Fruit fly (Drosophila melanogaster): ENCODE data around the gene CG2887.

The CG2887 gene

DNA sequence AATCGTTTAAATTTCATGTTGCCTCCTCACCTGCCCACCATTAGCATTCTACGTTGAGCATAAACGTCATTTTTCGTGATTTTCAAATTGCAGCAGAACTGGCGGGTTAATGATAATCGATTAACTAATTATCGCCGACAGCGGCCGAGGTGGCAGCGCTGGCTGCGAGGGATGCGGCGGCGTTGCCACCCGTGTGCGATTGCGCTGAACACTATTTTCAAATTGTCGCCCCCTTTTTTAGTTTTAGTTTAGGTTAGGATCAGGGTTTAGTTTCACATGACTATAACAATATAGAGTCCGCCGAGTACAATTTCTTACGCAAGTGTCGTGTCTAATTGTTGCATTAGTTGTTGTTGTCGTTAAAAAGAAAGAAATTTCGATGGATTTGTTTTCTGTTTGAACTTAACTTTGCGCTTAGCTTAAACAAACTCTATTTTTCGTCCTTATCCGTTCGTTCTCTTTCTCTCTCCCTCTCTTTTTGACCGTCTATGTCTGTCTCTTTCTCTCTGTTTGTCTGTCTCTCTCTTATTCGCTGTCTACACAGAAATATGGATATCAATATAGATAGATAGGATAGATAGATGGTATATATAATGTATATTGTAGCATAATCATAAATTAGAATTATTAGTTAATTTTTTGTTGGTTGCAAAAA, 15.1 kb downstream of the CG2887 start (continued):
- TF ChIP-seq Side (GFP tag; optimal IDR thresholded peaks at IDR 0.05): peak; percentile 12
- no peak for TF ChIP-seq CG9797 (GFP tag; optimal IDR thresholded peaks at IDR 0.05)
- peak; percentile 28 for TF ChIP-seq YL-1 (GFP tag; optimal IDR thresholded peaks at IDR 0.05)
- TF ChIP-seq zfh1 (GFP tag; IDR thresholded peaks at IDR 0.05): no peak
- TF ChIP-seq Dref (GFP tag; IDR thresholded peaks at IDR 0.05): peak; percentile 88
- peak; percentile 11 for TF ChIP-seq CG13624 (GFP tag; optimal IDR thresholded peaks at IDR 0.05)
- TF ChIP-seq CG12299 (tag; optimal IDR thresholded peaks at IDR 0.05): no peak
- TF ChIP-seq Dad (GFP tag; optimal IDR thresholded peaks at IDR 0.05): no peak
- TF ChIP-seq BEAF-32 (GFP tag; optimal IDR thresholded peaks at IDR 0.05): peak; percentile 59
- TF ChIP-seq Dbx (GFP tag; IDR thresholded peaks at IDR 0.05): no peak
- TF ChIP-seq pnt (GFP tag; optimal IDR thresholded peaks at IDR 0.05): peak; percentile 20
- 0 out of 2 replicates have a peak, but pooled peaks have one; percentile 27 for TF ChIP-seq inv (GFP tag; IDR thresholded peaks at IDR 0.05; ENCODE audit: partially characterized antibody)
- no peak for TF ChIP-seq pros (GFP tag; optimal IDR thresholded peaks at IDR 0.05)
- TF ChIP-seq MBD-R2 (GFP tag; IDR thresholded peaks at IDR 0.05): peak; percentile 49
- TF ChIP-seq ato (GFP tag; IDR thresholded peaks at IDR 0.05; ENCODE audit: partially characterized antibody): peak; percentile 25; the same call in 1 of the 2 replicates
- TF ChIP-seq hbn (GFP tag; IDR thresholded peaks at IDR 0.05; ENCODE audit: partially characterized antibody): peak; percentile 29; the same call in 1 of the 2 replicates
- no peak for TF ChIP-seq NFAT (GFP tag; IDR thresholded peaks at IDR 0.05)
- TF ChIP-seq CG6765 (GFP tag; optimal IDR thresholded peaks at IDR 0.05): no peak
- no peak for TF ChIP-seq gt (GFP tag; IDR thresholded peaks at IDR 0.05)
- TF ChIP-seq Deaf1 (tag; optimal IDR thresholded peaks at IDR 0.05): no peak
- TF ChIP-seq Doc2 (GFP tag; IDR thresholded peaks at IDR 0.05): no peak
- TF ChIP-seq cwo (GFP tag; optimal IDR thresholded peaks at IDR 0.05): no peak
- peak; percentile 37 for TF ChIP-seq lilli (GFP tag; optimal IDR thresholded peaks at IDR 0.05)
- TF ChIP-seq amos (GFP tag; IDR thresholded peaks at IDR 0.05; ENCODE audit: partially characterized antibody): peak; percentile 59
- TF ChIP-seq CG1529 (GFP tag; optimal IDR thresholded peaks at IDR 0.05): no peak
- no peak for TF ChIP-seq CG11085 (GFP tag; IDR thresholded peaks at IDR 0.05)
- no peak for TF ChIP-seq CG8388 (GFP tag; optimal IDR thresholded peaks at IDR 0.05)
- TF ChIP-seq CG17829 (tag; optimal IDR thresholded peaks at IDR 0.05): peak; percentile 14
- peak; percentile 91 for TF ChIP-seq Ets97D (GFP tag; optimal IDR thresholded peaks at IDR 0.05)
- no peak for TF ChIP-seq run (tag; optimal IDR thresholded peaks at IDR 0.05)
- peak; percentile 79 for TF ChIP-seq sens (GFP tag)
- TF ChIP-seq HLH4C (GFP tag; IDR thresholded peaks at IDR 0.05; ENCODE audit: partially characterized antibody): peak; percentile 69
- TF ChIP-seq Lhr (GFP tag; optimal IDR thresholded peaks at IDR 0.05): peak; percentile 28
- TF ChIP-seq Nf-YC (tag; optimal IDR thresholded peaks at IDR 0.05): peak; percentile 29
- no peak for TF ChIP-seq CG4617 (GFP tag; optimal IDR thresholded peaks at IDR 0.05; ENCODE audit: borderline replicate concordance)
- no peak for TF ChIP-seq Vsx1 (GFP tag; optimal IDR thresholded peaks at IDR 0.05)
- peak; percentile 56; the same call in 1 of the 3 replicates for TF ChIP-seq ci (GFP tag; IDR thresholded peaks at IDR 0.05)
- TF ChIP-seq E2f2 (GFP tag; IDR thresholded peaks at IDR 0.05): peak; percentile 98
- TF ChIP-seq pzg (GFP tag; optimal IDR thresholded peaks at IDR 0.05): peak; percentile 82
- TF ChIP-seq onecut (GFP tag; IDR thresholded peaks at IDR 0.05): peak; percentile 35; the same call in 1 of the 2 replicates
- TF ChIP-seq CG2120 (GFP tag; optimal IDR thresholded peaks at IDR 0.05): peak; percentile 28
- TF ChIP-seq en (GFP tag; optimal IDR thresholded peaks at IDR 0.05): peak; percentile 52
- TF ChIP-seq CG10321 (GFP tag; IDR thresholded peaks at IDR 0.05): peak; percentile 63; the same call in 1 of the 2 replicates
- peak; percentile 19 for TF ChIP-seq gfzf (GFP tag; optimal IDR thresholded peaks at IDR 0.05)
- TF ChIP-seq trh (GFP tag; optimal IDR thresholded peaks at IDR 0.05): no peak
- TF ChIP-seq HmgZ (tag; optimal IDR thresholded peaks at IDR 0.05): peak; percentile 38
- 0 out of 2 replicates have a peak, but pooled peaks have one; percentile 21 for TF ChIP-seq Rfx (GFP tag; IDR thresholded peaks at IDR 0.05)
- no peak for TF ChIP-seq odd (GFP tag; optimal IDR thresholded peaks at IDR 0.05)
- TF ChIP-seq prd (optimal IDR thresholded peaks at IDR 0.05): no peak
- no peak for TF ChIP-seq prd (GFP tag; IDR thresholded peaks at IDR 0.05)
